Fruit fly (Drosophila melanogaster): ENCODE measurements around the gene CG13133.

DNA sequence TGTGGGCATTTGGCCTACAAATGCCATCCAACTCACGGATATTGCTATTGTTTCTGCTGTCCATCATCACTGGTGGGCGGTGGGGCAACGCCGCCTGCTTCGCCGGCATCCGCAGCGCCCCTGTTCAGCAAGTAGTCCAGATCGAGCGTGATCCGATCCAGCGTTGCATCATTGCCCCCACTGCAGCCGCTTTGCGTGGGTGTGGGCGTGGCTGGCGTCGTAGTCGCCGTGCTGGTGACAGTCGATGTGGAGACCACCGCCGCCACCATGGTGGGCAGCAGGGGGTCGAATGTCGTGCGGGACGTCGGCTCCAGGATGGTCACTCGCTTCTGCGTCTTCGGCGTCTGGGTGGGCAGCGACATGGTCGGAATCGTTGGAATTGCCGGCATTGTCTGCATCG is 27.4 kb downstream of the CG13133 start:
- no peak for TF ChIP-seq CG8478 (optimal IDR thresholded peaks at IDR 0.05)
- TF ChIP-seq CTCF (optimal IDR thresholded peaks at IDR 0.05): no peak

Measured in S2 (cell line).